Worm (Caenorhabditis elegans) whole organism, L1 larva: ENCODE measurements around the gene C10B5.3.

ENCODE experiments used
- C04F5.9 ChIP-seq: sonication (generic microtip); optimal IDR thresholded peaks from 2 replicates; lab custom pipeline; 2016; ENCODE audit warnings: missing genetic modification characterization, missing compliant biosample characterization
- C34B4.2 ChIP-seq: sonication (generic microtip); optimal IDR thresholded peaks from 2 replicates; lab custom pipeline; 2017; ENCODE audit warnings: mild to moderate bottlenecking, missing genetic modification characterization, missing compliant biosample characterization
- alr-1 ChIP-seq: fragments of 200-800 bp; sonication (Bioruptor generic); optimal IDR thresholded peaks from 2 replicates; lab custom pipeline; 2018; ENCODE audit warnings: borderline replicate concordance, mild to moderate bottlenecking, missing genetic modification characterization, missing compliant biosample characterization
- blmp-1 ChIP-seq: fragments of 150-350 bp; optimal IDR thresholded peaks from 2 replicates; lab custom pipeline; 2014; ENCODE audit warnings: missing biosample characterization, missing genetic modification characterization
- ceh-8 ChIP-seq: fragments of 200-800 bp; sonication (Bioruptor generic); optimal IDR thresholded peaks from 2 replicates; lab custom pipeline; 2018; ENCODE audit warnings: mild to moderate bottlenecking, missing genetic modification characterization, moderate library complexity, missing compliant biosample characterization
- ces-1 ChIP-seq: fragments of 150-350 bp; optimal IDR thresholded peaks from 2 replicates; lab custom pipeline; 2014; ENCODE audit warnings: missing biosample characterization, missing genetic modification reagents, missing genetic modification characterization
- dpl-1 ChIP-seq, 3 experiments: fragments of 150-350 bp in 2 of 3; sonication (generic microtip) in 1 of 3; optimal IDR thresholded peaks; 2 replicates each; lab custom pipeline; 2014 to 2017; ENCODE audit warnings: missing biosample characterization in 3 of 3, missing genetic modification characterization in 3 of 3, missing genetic modification reagents in 3 of 3
- efl-1 ChIP-seq, 4 experiments: fragments of 150-350 bp; optimal IDR thresholded peaks in 3 of 4; peaks in 1 of 4; 1 replicate in 1 of 4; 2 replicates in 3 of 4; lab custom pipeline; 2014; ENCODE audit warnings: missing biosample characterization in 2 of 4, missing genetic modification characterization in 2 of 4, missing genetic modification reagents in 2 of 4
- egl-13 ChIP-seq: sonication (generic microtip); optimal IDR thresholded peaks from 2 replicates; lab custom pipeline; 2016; ENCODE audit warnings: missing genotype, missing genetic modification reagents, missing genetic modification characterization, missing compliant biosample characterization
- egl-27 ChIP-seq, 2 experiments: fragments of 150-350 bp in 1 of 2; sonication (generic microtip); optimal IDR thresholded peaks; 3 replicates each; lab custom pipeline; 2017 to 2018; ENCODE audit warnings: missing biosample characterization in 2 of 2, missing genetic modification characterization in 2 of 2, missing genetic modification reagents in 2 of 2
- elt-2 ChIP-seq: sonication (generic microtip); optimal IDR thresholded peaks from 2 replicates; lab custom pipeline; 2016; ENCODE audit warnings: missing genetic modification characterization, mild to moderate bottlenecking, inconsistent platforms, missing compliant biosample characterization, missing genetic modification reagents
- elt-3 ChIP-seq, 6 experiments: fragments of 150-350 bp in 1 of 6; sonication (generic microtip); optimal IDR thresholded peaks; 2 replicates each; lab custom pipeline; 2017 to 2018; ENCODE audit warnings: missing biosample characterization in 6 of 6, missing genetic modification characterization in 6 of 6, inconsistent platforms in 1 of 6
- ets-5 ChIP-seq: fragments of 200-800 bp; sonication (Bioruptor generic); IDR thresholded peaks from 2 replicates; pipeline ENCODE4 v1.3.6; 2022; ENCODE audit warnings: missing genetic modification characterization, missing compliant biosample characterization
- fkh-8 ChIP-seq: sonication (generic microtip); optimal IDR thresholded peaks from 2 replicates; lab custom pipeline; 2016; ENCODE audit warnings: mild to moderate bottlenecking, missing genetic modification characterization, missing compliant biosample characterization
- grh-1 ChIP-seq: fragments of 200-800 bp; sonication (Bioruptor generic); IDR thresholded peaks from 2 replicates; pipeline ENCODE4 v1.3.6; 2022; ENCODE audit warnings: missing genetic modification reagents, missing genetic modification characterization, missing compliant biosample characterization
- hlh-17 ChIP-seq: fragments of 200-800 bp; sonication (Bioruptor generic); optimal IDR thresholded peaks from 2 replicates; lab custom pipeline; 2018; ENCODE audit warnings: missing genetic modification characterization, mild to moderate bottlenecking, missing compliant biosample characterization, moderate library complexity, borderline replicate concordance
- irx-1 ChIP-seq: sonication (generic microtip); optimal IDR thresholded peaks from 2 replicates; lab custom pipeline; 2016; ENCODE audit warnings: missing genetic modification characterization, missing compliant biosample characterization
- lin-13 ChIP-seq: fragments of 150-350 bp; optimal IDR thresholded peaks from 2 replicates; lab custom pipeline; 2014; ENCODE audit warnings: missing biosample characterization, missing genetic modification reagents, missing genetic modification characterization
- lin-14 ChIP-seq: fragments of 200-800 bp; sonication (Bioruptor generic); optimal IDR thresholded peaks from 2 replicates; lab custom pipeline; 2018; ENCODE audit warnings: mild to moderate bottlenecking, missing genetic modification characterization, moderate library complexity, missing compliant biosample characterization
- lin-15B ChIP-seq: fragments of 150-350 bp; sonication (generic microtip); optimal IDR thresholded peaks from 3 replicates; lab custom pipeline; 2014; ENCODE audit warnings: missing biosample characterization, missing genetic modification characterization
- lin-35 ChIP-seq, 2 experiments: fragments of 150-350 bp; optimal IDR thresholded peaks; 2 replicates each; lab custom pipeline; 2014; ENCODE audit warnings: missing biosample characterization in 2 of 2, missing genetic modification characterization in 2 of 2, missing genetic modification reagents in 2 of 2
- lin-39 ChIP-seq: fragments of 150-350 bp; optimal IDR thresholded peaks from 2 replicates; lab custom pipeline; 2014; ENCODE audit warnings: missing biosample characterization, missing genetic modification reagents, missing genetic modification characterization
- lsy-2 ChIP-seq, 2 experiments: fragments of 150-350 bp; optimal IDR thresholded peaks; 2 replicates each; lab custom pipeline; 2014; ENCODE audit warnings: missing biosample characterization in 2 of 2, missing genetic modification characterization in 2 of 2
- mdl-1 ChIP-seq, 2 experiments: fragments of 150-350 bp; optimal IDR thresholded peaks; 2 replicates each; lab custom pipeline; 2014 to 2017; ENCODE audit warnings: missing biosample characterization in 2 of 2, missing genetic modification characterization in 2 of 2, inconsistent platforms in 1 of 2
- mep-1 ChIP-seq: fragments of 150-350 bp; optimal IDR thresholded peaks from 2 replicates; lab custom pipeline; 2014; ENCODE audit warnings: missing biosample characterization, missing genetic modification characterization
- nhr-12 ChIP-seq: sonication (generic microtip); optimal IDR thresholded peaks from 2 replicates; lab custom pipeline; 2017; ENCODE audit warnings: missing biosample characterization, missing genetic modification characterization
- nhr-19 ChIP-seq: fragments of 200-800 bp; sonication (Bioruptor generic); conservative IDR thresholded peaks from 2 replicates; pipeline ENCODE4 v1.3.6; 2022; ENCODE audit warnings: missing genetic modification characterization, missing compliant biosample characterization
- nhr-20 ChIP-seq: sonication (generic microtip); optimal IDR thresholded peaks from 2 replicates; lab custom pipeline; 2016; ENCODE audit warnings: mild to moderate bottlenecking, missing genetic modification characterization, missing compliant biosample characterization
- nhr-28 ChIP-seq: fragments of 150-350 bp; optimal IDR thresholded peaks from 2 replicates; lab custom pipeline; 2014; ENCODE audit warnings: missing biosample characterization, missing genetic modification characterization
- nhr-47 ChIP-seq: sonication (generic microtip); optimal IDR thresholded peaks from 2 replicates; lab custom pipeline; 2016; ENCODE audit warnings: mild to moderate bottlenecking, missing genetic modification characterization, moderate library complexity, missing compliant biosample characterization
- nhr-71 ChIP-seq: sonication (generic microtip); optimal IDR thresholded peaks from 2 replicates; lab custom pipeline; 2016; ENCODE audit warnings: mild to moderate bottlenecking, missing genetic modification characterization, moderate library complexity, missing compliant biosample characterization
- nhr-76 ChIP-seq: sonication (generic microtip); optimal IDR thresholded peaks from 2 replicates; lab custom pipeline; 2017; ENCODE audit warnings: missing biosample characterization, missing genetic modification characterization
- nhr-84 ChIP-seq: sonication (generic microtip); optimal IDR thresholded peaks from 2 replicates; lab custom pipeline; 2017; ENCODE audit warnings: missing biosample characterization, missing genetic modification characterization
- nhr-85 ChIP-seq: sonication (generic microtip); peaks from one replicate; lab custom pipeline; 2016; ENCODE audit warnings: missing genetic modification characterization, inconsistent platforms, missing compliant biosample characterization
- nhr-90 ChIP-seq: sonication (generic microtip); optimal IDR thresholded peaks from 2 replicates; lab custom pipeline; 2016; ENCODE audit warnings: mild to moderate bottlenecking, missing genetic modification characterization, missing compliant biosample characterization; ENCODE audit not compliant: poor library complexity
- pag-3 ChIP-seq: sonication (generic microtip); optimal IDR thresholded peaks from 2 replicates; lab custom pipeline; 2017; ENCODE audit warnings: missing genetic modification characterization, mild to moderate bottlenecking, missing compliant biosample characterization, antibody characterized with exemption, borderline replicate concordance; ENCODE audit not compliant: insufficient read depth
- skn-1 ChIP-seq: fragments of 150-350 bp; optimal IDR thresholded peaks from 2 replicates; lab custom pipeline; 2014; ENCODE audit warnings: missing biosample characterization, missing genetic modification characterization
- snu-23 ChIP-seq: sonication (generic microtip); optimal IDR thresholded peaks from 2 replicates; lab custom pipeline; 2016; ENCODE audit warnings: missing genetic modification characterization, missing compliant biosample characterization
- sup-37 ChIP-seq: fragments of 200-800 bp; sonication (Bioruptor generic); optimal IDR thresholded peaks from 2 replicates; lab custom pipeline; 2018; ENCODE audit warnings: mild to moderate bottlenecking, missing genetic modification characterization, missing compliant biosample characterization
- swsn-7 ChIP-seq: sonication (generic microtip); optimal IDR thresholded peaks from 2 replicates; lab custom pipeline; 2016; ENCODE audit warnings: missing genetic modification characterization, missing compliant biosample characterization
- unc-62 ChIP-seq: fragments of 150-350 bp; optimal IDR thresholded peaks from 2 replicates; lab custom pipeline; 2014; ENCODE audit warnings: missing biosample characterization, missing genetic modification reagents, missing genetic modification characterization
- unc-86 ChIP-seq: sonication (generic microtip); optimal IDR thresholded peaks from 2 replicates; lab custom pipeline; 2016; ENCODE audit warnings: missing genetic modification characterization, missing compliant biosample characterization
- vab-15 ChIP-seq: sonication (generic microtip); optimal IDR thresholded peaks from 2 replicates; lab custom pipeline; 2017; ENCODE audit warnings: missing genotype, mild to moderate bottlenecking, missing genetic modification characterization, missing compliant biosample characterization
- xbp-1 ChIP-seq: sonication (generic microtip); optimal IDR thresholded peaks from 2 replicates; lab custom pipeline; 2016; ENCODE audit warnings: missing genetic modification characterization, missing compliant biosample characterization
- zip-4 ChIP-seq: fragments of 200-800 bp; sonication (Bioruptor generic); optimal IDR thresholded peaks from 2 replicates; lab custom pipeline; 2018; ENCODE audit warnings: mild to moderate bottlenecking, missing genetic modification characterization, moderate library complexity, missing compliant biosample characterization
- ztf-4 ChIP-seq: fragments of 150-350 bp; optimal IDR thresholded peaks from 2 replicates; lab custom pipeline; 2014; ENCODE audit warnings: missing biosample characterization, missing genetic modification characterization

C10B5.3 gene

DNA sequence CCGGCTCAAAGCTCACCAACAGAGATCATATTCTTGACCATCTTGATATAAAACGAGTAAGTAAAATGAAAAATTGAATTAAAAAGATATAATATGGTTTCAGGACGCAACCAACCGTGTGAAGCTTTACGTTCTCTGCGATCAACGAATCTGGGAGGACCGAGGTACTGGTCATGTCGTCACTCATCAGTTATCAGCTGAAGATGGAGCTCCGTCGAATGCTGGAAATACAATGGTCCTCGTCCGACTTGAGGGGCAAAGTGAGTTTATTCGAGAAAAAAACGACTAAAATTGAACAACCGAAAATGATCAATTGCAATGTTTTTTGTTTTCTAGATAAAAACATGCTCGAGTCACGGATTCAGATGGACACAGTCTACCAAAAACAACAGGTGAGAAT is 20.5 kb upstream of the C10B5.3 start:
- no peak for TF ChIP-seq elt-2 (tag; lab: Kevin White, UChicago)
- no peak for TF ChIP-seq vab-15
- no peak for TF ChIP-seq efl-1 (optimal IDR thresholded peaks at IDR 0.05; lab: Kevin White, UChicago)
- TF ChIP-seq efl-1 (GFP tag; optimal IDR thresholded peaks at IDR 0.05 in 1 of 2; lab: Kevin White, UChicago): peak in 1 of 2 experiments; percentile 50
- TF ChIP-seq, all 84 proteins: peak for 1

DNA sequence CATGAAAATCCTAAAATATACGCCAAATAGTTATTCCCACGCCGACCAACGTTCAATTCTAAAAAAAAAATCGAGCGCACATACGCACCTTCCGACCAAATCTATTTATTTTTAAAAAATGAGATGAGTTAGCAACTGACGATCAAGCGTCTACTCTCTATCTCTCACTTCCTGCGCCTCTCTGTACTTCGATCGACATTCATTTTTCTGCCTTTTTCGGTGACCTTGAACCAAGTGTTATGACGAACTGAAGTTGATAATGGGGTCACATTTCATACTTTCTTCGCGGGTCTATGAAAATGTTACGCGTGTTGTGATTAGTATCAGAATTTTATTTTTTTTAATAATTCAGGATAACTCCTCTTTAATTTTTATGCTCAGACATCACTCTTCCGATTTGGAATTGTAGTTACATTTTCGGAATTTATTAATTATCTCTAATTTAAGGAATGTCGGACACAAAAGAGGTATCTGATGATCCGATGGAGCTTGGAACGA is 19.4 kb upstream of the C10B5.3 start, which contains the start of gene smk-1:
Gene smk-1 (plus strand): TSS at position 448 of the 498 bp plus-strand sequence.
- TF ChIP-seq lin-13 (GFP tag; lab: Kevin White, UChicago) (no peak), ets-5 (no peak), snu-23 (GFP tag; lab: Kevin White, UChicago) (peak; percentile 38), nhr-90 (peak; percentile 23), zip-4 (no peak), egl-27 (tag; optimal IDR thresholded peaks at IDR 0.05; lab: Kevin White, UChicago) (no peak), nhr-12 (no peak), nhr-47 (tag; lab: Kevin White, UChicago) (peak; percentile 4), lin-14 (peak; percentile 67), nhr-20 (peak; percentile 42), mdl-1 (tag; optimal IDR thresholded peaks at IDR 0.05; lab: Kevin White, UChicago) (peak in 1 of 2 experiments; percentile 11), swsn-7 (tag; lab: Kevin White, UChicago) (peak; percentile 3), lin-39 (tag; lab: Kevin White, UChicago) (no peak), lin-35 (GFP tag; optimal IDR thresholded peaks at IDR 0.05; lab: Kevin White, UChicago) (peak in 1 of 2 experiments; percentile 16), lsy-2 (tag; optimal IDR thresholded peaks at IDR 0.05; lab: Kevin White, UChicago) (peak in 1 of 2 experiments; percentile 18), vab-15 (no peak), skn-1 (tag; lab: Kevin White, UChicago) (peak; percentile 16), fkh-8 (tag; lab: Kevin White, UChicago) (no peak), blmp-1 (peak; percentile 85), elt-3 (tag; optimal IDR thresholded peaks at IDR 0.05; lab: Kevin White, UChicago) (peak in 3 of 6 experiments; percentile 9 to 79 (median 12)), mep-1 (tag; lab: Kevin White, UChicago) (peak; percentile 34), lin-15B (no peak), nhr-85 (tag; lab: Kevin White, UChicago) (peak; percentile 77), pag-3 (tag; lab: Kevin White, UChicago) (no peak), nhr-19 (0 out of 2 replicates have a peak, but pooled peaks have one; percentile 3), grh-1 (GFP tag; lab: Robert Waterston, UW) (no peak), sup-37 (no peak), nhr-71 (peak; percentile 45)
- TF ChIP-seq, all 84 proteins: peak for 16

DNA sequence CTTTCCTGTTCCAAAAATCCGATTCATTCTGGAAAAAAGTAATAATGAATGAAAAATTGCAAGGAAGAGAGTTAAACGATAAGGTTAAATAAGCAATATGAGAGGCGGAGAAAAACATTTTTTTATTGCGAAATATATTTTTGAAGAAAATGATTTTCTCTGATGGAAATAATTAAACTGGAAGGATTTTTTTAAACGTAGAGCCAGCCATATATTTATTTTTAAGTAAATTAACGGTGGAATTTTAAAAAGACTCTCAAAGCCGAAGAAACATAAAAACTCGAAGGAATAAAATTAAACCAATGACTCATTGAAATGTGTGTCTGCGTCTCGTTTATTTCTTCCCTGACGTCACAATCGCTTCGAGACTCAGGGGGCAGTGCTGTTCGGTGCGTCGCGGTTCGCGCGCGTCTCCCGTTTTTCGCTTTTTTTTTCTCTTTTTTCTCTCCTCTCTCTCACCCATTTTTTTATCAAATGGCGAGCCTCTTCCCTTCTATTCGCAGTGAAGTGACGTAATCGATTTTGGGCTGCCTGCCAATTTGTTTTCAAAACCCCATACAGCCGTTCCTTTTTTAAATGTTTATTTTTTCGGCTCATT is 18.2 kb upstream of the C10B5.3 start, which contains the start of gene vps-60:
Gene vps-60 (minus strand): TSS at position 30 of the 598 bp plus-strand sequence.
- TF ChIP-seq zip-4 (peak; percentile 55), hlh-17 (GFP tag; lab: Kevin White, UChicago) (no peak), unc-86 (peak; percentile 89), nhr-28 (tag; lab: Kevin White, UChicago) (no peak), ceh-8 (peak; percentile 78), skn-1 (tag; lab: Kevin White, UChicago) (peak; percentile 91), lin-13 (GFP tag; lab: Kevin White, UChicago) (peak; percentile 89), ces-1 (GFP tag; lab: Kevin White, UChicago) (no peak), lin-14 (peak; percentile 98), lsy-2 (tag; optimal IDR thresholded peaks at IDR 0.05; lab: Kevin White, UChicago) (peak; percentile 89 to 96), dpl-1 (GFP tag; optimal IDR thresholded peaks at IDR 0.05; lab: Kevin White, UChicago) (peak; percentile 73 to 82 (median 81)), elt-2 (tag; lab: Kevin White, UChicago) (peak; percentile 79), xbp-1 (peak; percentile 98), egl-13 (tag; lab: Kevin White, UChicago) (peak; percentile 88), alr-1 (tag; lab: Kevin White, UChicago) (no peak), ztf-4 (tag; lab: Kevin White, UChicago) (peak; percentile 77), nhr-84 (no peak), nhr-76 (tag; lab: Kevin White, UChicago) (peak; percentile 2), C04F5.9 (peak; percentile 29), irx-1 (tag; lab: Kevin White, UChicago) (peak; percentile 79), efl-1 (optimal IDR thresholded peaks at IDR 0.05; lab: Kevin White, UChicago) (peak; percentile 84 to 89), efl-1 (GFP tag; optimal IDR thresholded peaks at IDR 0.05 in 1 of 2; lab: Kevin White, UChicago) (peak; percentile 68 to 96), unc-62 (no peak), C34B4.2 (tag; lab: Kevin White, UChicago) (no peak)
